Worm (Caenorhabditis elegans): Measurements from ENCODE around the gene C15B12.9.

The C15B12.9 gene

DNA sequence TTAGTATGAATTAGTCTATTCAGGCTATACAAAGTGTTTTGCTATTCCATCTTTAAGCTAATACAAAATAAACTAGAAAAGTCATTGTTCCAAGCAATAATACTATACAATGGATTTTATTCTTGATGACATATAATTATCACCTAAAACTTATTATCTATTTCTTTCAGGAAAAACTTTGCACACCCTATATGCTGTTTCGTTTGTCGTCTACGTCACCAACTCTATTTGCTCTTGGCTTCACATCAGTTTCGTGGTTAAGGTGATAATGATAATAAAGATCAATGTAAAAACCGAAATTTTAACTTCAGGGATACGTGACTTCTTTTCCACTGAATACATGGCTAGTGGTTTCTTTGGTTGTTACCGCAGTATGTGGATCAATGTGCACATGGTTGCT lies 6.1 kb upstream of the C15B12.9 start:
- TF ChIP-seq mep-1 (tag; optimal IDR thresholded peaks at IDR 0.05) (no peak), efl-1 (optimal IDR thresholded peaks at IDR 0.05) (no peak), efl-1 (GFP tag; optimal IDR thresholded peaks at IDR 0.05 in 1 of 2) (peak in 1 of 2 experiments; percentile 88)

DNA sequence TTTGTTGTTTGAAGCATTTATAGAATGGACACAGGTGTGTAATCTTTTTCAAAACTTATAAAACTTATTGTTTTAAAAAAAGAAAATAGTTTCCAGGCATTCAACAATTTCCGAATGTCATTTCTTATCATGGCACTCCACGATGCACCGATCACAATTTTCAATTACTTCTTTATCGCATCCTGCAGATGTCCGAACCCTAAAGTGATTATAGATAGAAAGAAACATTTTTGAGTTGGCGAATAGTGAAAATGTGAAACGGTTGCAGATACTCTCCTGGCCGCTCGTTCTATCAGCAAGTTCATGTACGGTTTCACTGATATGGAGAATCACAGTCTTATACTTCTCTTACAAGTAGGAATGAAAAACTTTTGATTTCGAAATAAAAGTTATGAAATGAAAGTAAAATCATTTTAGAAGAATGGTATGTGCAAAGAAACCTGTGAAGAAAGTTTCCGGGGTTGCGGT lies 5.6 kb upstream of the C15B12.9 start, which contains the start of gene C15B12.2:
Gene C15B12.2, plus strand, starts transcription at position 418 of the 468 bp plus-strand sequence.
- TF ChIP-seq elt-2 (tag; optimal IDR thresholded peaks at IDR 0.05) (peak; percentile 72), tlp-1 (tag; optimal IDR thresholded peaks at IDR 0.05) (no peak)

DNA sequence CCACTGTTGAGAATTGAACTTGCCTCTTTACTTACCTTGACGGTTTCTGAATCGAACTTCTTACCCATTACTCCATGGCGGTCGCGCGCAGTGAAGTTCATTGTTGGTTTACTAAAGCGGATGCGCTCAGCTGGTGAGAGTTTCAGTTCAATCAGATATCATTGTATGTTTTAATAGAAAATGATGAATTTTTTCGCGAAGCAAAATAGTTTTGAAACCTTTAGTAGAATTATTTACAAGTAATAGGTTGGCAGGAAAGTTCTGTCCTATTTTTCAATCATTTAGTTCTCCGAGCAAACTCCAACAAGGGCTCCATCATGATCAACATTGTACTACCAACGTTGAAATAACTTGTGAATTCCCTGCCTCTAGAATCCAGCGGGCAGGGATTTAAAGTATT lies 1.1 kb upstream of the C15B12.9 start, which contains the start of gene C15B12.3:
Gene C15B12.3, minus strand, starts transcription at position 101 of the 400 bp plus-strand sequence.
- TF ChIP-seq fkh-4 (tag; optimal IDR thresholded peaks at IDR 0.05; ENCODE audit: borderline replicate concordance) = no peak
- TF ChIP-seq lin-39 (tag; optimal IDR thresholded peaks at IDR 0.05) = no peak
- TF ChIP-seq nhr-85 (tag) = no peak
- TF ChIP-seq nhr-76 (tag; optimal IDR thresholded peaks at IDR 0.05) = no peak
- no peak for TF ChIP-seq elt-3 (tag; optimal IDR thresholded peaks at IDR 0.05)
- TF ChIP-seq nhr-28 (tag; optimal IDR thresholded peaks at IDR 0.05) = no peak
- TF ChIP-seq nhr-11 (tag; optimal IDR thresholded peaks at IDR 0.05) = no peak
- no peak for TF ChIP-seq nhr-20 (tag; optimal IDR thresholded peaks at IDR 0.05)
- no peak for TF ChIP-seq vab-15 (tag; optimal IDR thresholded peaks at IDR 0.05)
- no peak for TF ChIP-seq alr-1 (tag; optimal IDR thresholded peaks at IDR 0.05; ENCODE audit: borderline replicate concordance)
- TF ChIP-seq snpc-4 (tag; optimal IDR thresholded peaks at IDR 0.05) = no peak
- TF ChIP-seq irx-1 (tag; optimal IDR thresholded peaks at IDR 0.05) = no peak
- no peak for TF ChIP-seq swsn-7 (tag; optimal IDR thresholded peaks at IDR 0.05)
- no peak for TF ChIP-seq pax-3 (tag; optimal IDR thresholded peaks at IDR 0.05)
- no peak for TF ChIP-seq isw-1 (GFP tag; IDR thresholded peaks at IDR 0.05)
- no peak for TF ChIP-seq zip-4 (GFP tag; optimal IDR thresholded peaks at IDR 0.05)
- TF ChIP-seq ets-5 (GFP tag; IDR thresholded peaks at IDR 0.05) = no peak

DNA sequence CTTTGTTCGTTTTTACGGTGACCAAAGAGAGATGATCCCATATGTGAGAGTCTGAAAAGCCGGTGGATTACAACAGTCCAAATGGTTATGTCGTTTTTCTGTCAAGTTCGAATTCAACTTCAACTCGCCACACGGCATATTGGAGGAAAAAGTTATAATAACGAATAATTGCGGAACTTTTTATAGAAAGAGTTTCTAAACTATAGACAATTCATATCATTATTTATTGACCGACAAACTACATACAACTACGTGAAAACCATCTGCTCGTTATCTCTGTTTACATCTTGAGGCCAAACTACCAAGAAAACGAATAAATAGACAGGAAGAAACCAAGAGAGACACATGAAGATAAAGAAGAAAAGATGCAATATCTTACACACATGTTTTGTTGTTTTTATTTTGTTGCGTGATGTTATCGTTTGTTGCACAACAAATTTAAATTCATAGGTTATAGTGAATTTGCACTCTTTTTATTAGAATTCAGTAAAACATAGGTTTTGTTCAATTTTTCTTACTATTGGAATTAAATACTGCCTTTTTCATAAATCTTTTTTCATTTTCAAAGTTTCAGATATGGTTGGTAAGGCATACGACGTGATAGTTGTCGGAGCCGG lies 5.2 kb downstream of the C15B12.9 start, which contains the start of the genes C15B12.4 and C15B12.8:
Gene C15B12.4, minus strand, starts transcription at position 51 of the 617 bp plus-strand sequence.
Gene C15B12.8, plus strand, starts transcription at position 567 of the 617 bp plus-strand sequence.
- no peak for TF ChIP-seq pqm-1 (tag; optimal IDR thresholded peaks at IDR 0.05)
- TF ChIP-seq nhr-76 (tag; optimal IDR thresholded peaks at IDR 0.05) = no peak
- TF ChIP-seq efl-1 (optimal IDR thresholded peaks at IDR 0.05) = no peak
- TF ChIP-seq efl-1 (GFP tag; optimal IDR thresholded peaks at IDR 0.05 in 1 of 2) = peak in 1 of 2 experiments; percentile 12
- no peak for TF ChIP-seq nhr-12 (tag; optimal IDR thresholded peaks at IDR 0.05)
- no peak for TF ChIP-seq irx-1 (tag; optimal IDR thresholded peaks at IDR 0.05)
- no peak for TF ChIP-seq ceh-90 (tag; optimal IDR thresholded peaks at IDR 0.05)
- TF ChIP-seq elt-2 (tag; optimal IDR thresholded peaks at IDR 0.05) = no peak
- no peak for TF ChIP-seq ama-1 (optimal IDR thresholded peaks at IDR 0.05)
- TF ChIP-seq lsy-2 (tag; optimal IDR thresholded peaks at IDR 0.05) = no peak
- TF ChIP-seq dsc-1 (tag; optimal IDR thresholded peaks at IDR 0.05) = peak; percentile 39
- TF ChIP-seq egl-27 (tag; optimal IDR thresholded peaks at IDR 0.05) = no peak
- no peak for TF ChIP-seq nhr-237 (tag; optimal IDR thresholded peaks at IDR 0.05)
- TF ChIP-seq nhr-84 (tag; optimal IDR thresholded peaks at IDR 0.05) = no peak
- TF ChIP-seq xbp-1 (tag; optimal IDR thresholded peaks at IDR 0.05) = no peak
- TF ChIP-seq ztf-11 (tag; optimal IDR thresholded peaks at IDR 0.05) = no peak

DNA sequence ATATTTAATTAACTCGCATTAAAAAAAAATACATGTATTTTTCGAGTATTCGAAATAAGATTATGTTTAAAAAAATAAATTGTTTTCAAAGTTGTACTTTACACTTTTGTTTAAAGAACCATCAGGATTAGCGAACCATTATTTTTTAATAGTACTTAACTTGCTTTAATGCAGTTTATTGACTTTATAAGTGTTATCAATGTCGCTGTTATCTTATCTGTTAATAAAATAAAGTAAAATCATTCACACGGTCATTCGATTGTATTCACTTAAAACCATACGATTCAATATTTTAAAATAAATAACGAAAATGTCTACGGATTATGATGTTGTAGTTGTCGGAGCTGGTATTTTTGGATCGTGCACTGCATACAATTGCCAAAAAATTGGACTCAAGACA lies 7.9 kb downstream of the C15B12.9 start, which contains the start of gene C15B12.1:
Gene C15B12.1, plus strand, starts transcription at position 271 of the 400 bp plus-strand sequence.
- no peak for TF ChIP-seq nhr-20 (tag; optimal IDR thresholded peaks at IDR 0.05)
- no peak for TF ChIP-seq nhr-11 (tag; optimal IDR thresholded peaks at IDR 0.05)
- TF ChIP-seq aly-2 (tag; optimal IDR thresholded peaks at IDR 0.05) = no peak
- no peak for TF ChIP-seq nhr-47 (tag; optimal IDR thresholded peaks at IDR 0.05)
- TF ChIP-seq lin-14 (GFP tag; optimal IDR thresholded peaks at IDR 0.05) = no peak
- TF ChIP-seq isw-1 (GFP tag; IDR thresholded peaks at IDR 0.05) = no peak
- no peak for TF ChIP-seq nhr-76 (tag; optimal IDR thresholded peaks at IDR 0.05)
- TF ChIP-seq egl-27 (tag; optimal IDR thresholded peaks at IDR 0.05) = no peak
- TF ChIP-seq sup-37 (GFP tag; optimal IDR thresholded peaks at IDR 0.05) = no peak
- no peak for TF ChIP-seq ceh-88 (GFP tag; IDR thresholded peaks at IDR 0.05)
- no peak for TF ChIP-seq mab-9 (GFP tag; IDR thresholded peaks at IDR 0.05)
- TF ChIP-seq C16A3.4 (tag; optimal IDR thresholded peaks at IDR 0.05) = no peak
- no peak for TF ChIP-seq nhr-28 (tag; optimal IDR thresholded peaks at IDR 0.05)
- no peak for TF ChIP-seq lir-3 (tag; optimal IDR thresholded peaks at IDR 0.05; ENCODE audit: poor library complexity)
- TF ChIP-seq unc-30 (tag; optimal IDR thresholded peaks at IDR 0.05) = no peak
- no peak for TF ChIP-seq ets-5 (GFP tag; IDR thresholded peaks at IDR 0.05)
- TF ChIP-seq elt-2 (tag; optimal IDR thresholded peaks at IDR 0.05) = peak; percentile 82
- TF ChIP-seq elt-3 (tag; optimal IDR thresholded peaks at IDR 0.05) = peak in 1 of 6 experiments; percentile 9
